Worm (Caenorhabditis elegans) whole organism, young adult: ENCODE results near the gene srh-212.

Source experiments
- F23B12.7 ChIP-seq: sonication (generic microtip); optimal IDR thresholded peaks from 2 replicates; lab custom pipeline; 2017; ENCODE audit warnings: missing genetic modification characterization, mild to moderate bottlenecking, missing compliant biosample characterization, antibody characterized with exemption, moderate library complexity; ENCODE audit not compliant: insufficient read depth
- F33H1.4 ChIP-seq: fragments of 200-800 bp; sonication (Bioruptor generic); IDR thresholded peaks from 2 replicates; pipeline ENCODE4 v1.3.6; 2022; ENCODE audit warnings: missing genetic modification reagents, missing genetic modification characterization, missing compliant biosample characterization
- F39B2.1 ChIP-seq: fragments of 200-800 bp; sonication (Bioruptor generic); IDR thresholded peaks from 2 replicates; pipeline ENCODE4 v1.3.6; 2022; ENCODE audit warnings: missing genetic modification reagents, missing genetic modification characterization, missing compliant biosample characterization
- F52B5.7 ChIP-seq: sonication (generic microtip); optimal IDR thresholded peaks from 2 replicates; lab custom pipeline; 2016; ENCODE audit warnings: mild to moderate bottlenecking, missing genetic modification characterization, missing compliant biosample characterization
- K12H6.12 ChIP-seq: fragments of 200-800 bp; sonication (Bioruptor generic); optimal IDR thresholded peaks from 2 replicates; lab custom pipeline; 2018; ENCODE audit warnings: mild to moderate bottlenecking, missing genetic modification characterization, missing compliant biosample characterization
- athp-1 ChIP-seq: sonication (generic microtip); optimal IDR thresholded peaks from 2 replicates; lab custom pipeline; 2017; ENCODE audit warnings: mild to moderate bottlenecking, missing genetic modification characterization, missing compliant biosample characterization
- egrh-3 ChIP-seq: fragments of 200-800 bp; sonication (Bioruptor generic); IDR thresholded peaks from 2 replicates; pipeline ENCODE4 v1.3.6; 2022; ENCODE audit warnings: missing genetic modification reagents, missing genetic modification characterization, missing compliant biosample characterization
- hrde-1 ChIP-seq: sonication (generic microtip); optimal IDR thresholded peaks from 2 replicates; lab custom pipeline; 2016; ENCODE audit warnings: missing genetic modification characterization, mild to moderate bottlenecking, missing compliant biosample characterization, moderate library complexity, missing genotype, missing genetic modification reagents, borderline replicate concordance
- madf-3 ChIP-seq: fragments of 200-800 bp; sonication (Bioruptor generic); IDR thresholded peaks from 2 replicates; pipeline ENCODE4 v1.3.6; 2022; ENCODE audit warnings: missing genetic modification reagents, missing genetic modification characterization, missing compliant biosample characterization
- nhr-120 ChIP-seq: fragments of 200-800 bp; sonication (Bioruptor generic); IDR thresholded peaks from 2 replicates; pipeline ENCODE4 v1.3.6; 2022; ENCODE audit warnings: missing genetic modification characterization, missing compliant biosample characterization
- snpc-4 ChIP-seq, 5 experiments: fragments of 150-350 bp in 1 of 5; sonication (generic microtip) in 4 of 5; optimal IDR thresholded peaks; 2 replicates each; lab custom pipeline; 2014 to 2018; ENCODE audit warnings: missing genetic modification characterization in 5 of 5, missing biosample characterization in 3 of 5, antibody characterized with exemption in 2 of 5, mild to moderate bottlenecking in 2 of 5, missing compliant biosample characterization in 2 of 5, missing genotype in 2 of 5, moderate library complexity in 2 of 5, missing genetic modification reagents in 1 of 5
- tbx-9 ChIP-seq: sonication (generic microtip); optimal IDR thresholded peaks from 2 replicates; lab custom pipeline; 2016; ENCODE audit warnings: borderline replicate concordance, missing genetic modification characterization, inconsistent platforms, missing compliant biosample characterization
- ztf-22 ChIP-seq: fragments of 200-800 bp; sonication (Bioruptor generic); optimal IDR thresholded peaks from 2 replicates; lab custom pipeline; 2018; ENCODE audit warnings: mild to moderate bottlenecking, missing genetic modification characterization, moderate library complexity, missing compliant biosample characterization

ce11 chrV:3555986-3556385 is 41.0 kb downstream of the srh-212 start, which contains the start of gene grl-30:
- TF ChIP-seq athp-1 (no peak), madf-3 (GFP tag; lab: Robert Waterston, UW) (no peak), egrh-3 (GFP tag; lab: Robert Waterston, UW) (no peak), F33H1.4 (GFP tag; lab: Robert Waterston, UW) (no peak), tbx-9 (tag; lab: Kevin White, UChicago) (no peak), K12H6.12 (tag; lab: Kevin White, UChicago) (no peak), F39B2.1 (GFP tag; lab: Robert Waterston, UW) (no peak), ztf-22 (GFP tag; lab: Kevin White, UChicago) (no peak), hrde-1 (tag; lab: Kevin White, UChicago) (no peak), nhr-120 (no peak), snpc-4 (GFP tag; optimal IDR thresholded peaks at IDR 0.05; lab: Kevin White, UChicago) (no peak), snpc-4 (tag; optimal IDR thresholded peaks at IDR 0.05; lab: Kevin White, UChicago) (no peak), F52B5.7 (tag; lab: Kevin White, UChicago) (no peak), F23B12.7 (tag; lab: Kevin White, UChicago) (no peak)
